Worm (Caenorhabditis elegans) whole organism, L4 larva: Measurements from ENCODE around the gene math-37.

ENCODE experiments used
- F10B5.3 ChIP-seq: sonication (generic microtip); optimal IDR thresholded peaks from 2 replicates; lab custom pipeline; 2016; ENCODE audit warnings: mild to moderate bottlenecking, missing genetic modification characterization, missing compliant biosample characterization
- F37D6.2 ChIP-seq: sonication (generic microtip); optimal IDR thresholded peaks from 2 replicates; lab custom pipeline; 2016; ENCODE audit warnings: mild to moderate bottlenecking, missing genetic modification characterization, missing compliant biosample characterization
- F44E2.7 ChIP-seq: fragments of 200-800 bp; sonication (Bioruptor generic); IDR thresholded peaks from 2 replicates; pipeline ENCODE4 v2.1.2; 2022; ENCODE audit warnings: missing genetic modification characterization, missing compliant biosample characterization
- T26A8.4 ChIP-seq: fragments of 200-800 bp; sonication (Bioruptor generic); IDR thresholded peaks from 2 replicates; pipeline ENCODE4 v1.3.6; 2022; ENCODE audit warnings: missing genetic modification characterization, missing compliant biosample characterization
- Y105C5A.15 ChIP-seq: fragments of 200-800 bp; sonication (Bioruptor generic); IDR thresholded peaks from 2 replicates; pipeline ENCODE4 v1.3.6; 2022; ENCODE audit warnings: missing genetic modification characterization, missing compliant biosample characterization
- Y5F2A.4 ChIP-seq: fragments of 200-800 bp; sonication (Bioruptor generic); optimal IDR thresholded peaks from 2 replicates; lab custom pipeline; 2018; ENCODE audit warnings: mild to moderate bottlenecking, missing genetic modification characterization, missing compliant biosample characterization
- Y75B8A.6 ChIP-seq: fragments of 200-800 bp; sonication (Bioruptor generic); IDR thresholded peaks from 2 replicates; pipeline ENCODE4 v1.3.6; 2022; ENCODE audit warnings: missing genetic modification reagents, missing genetic modification characterization, missing compliant biosample characterization
- aha-1 ChIP-seq: fragments of 150-350 bp; peaks from one replicate; lab custom pipeline; 2014; ENCODE audit warnings: missing biosample characterization, missing genetic modification characterization
- arid-1 ChIP-seq: fragments of 200-800 bp; sonication (Bioruptor generic); conservative IDR thresholded peaks from 2 replicates; pipeline ENCODE4 v1.3.6; 2022; ENCODE audit warnings: missing genetic modification reagents, missing genetic modification characterization, missing compliant biosample characterization
- attf-4 ChIP-seq: sonication (generic microtip); optimal IDR thresholded peaks from 3 replicates; lab custom pipeline; 2017; ENCODE audit warnings: missing biosample characterization, missing genetic modification characterization
- ceh-28 ChIP-seq: fragments of 150-350 bp; optimal IDR thresholded peaks from 2 replicates; lab custom pipeline; 2014; ENCODE audit warnings: missing biosample characterization, missing genetic modification reagents, missing genetic modification characterization
- ceh-32 ChIP-seq: sonication (generic microtip); optimal IDR thresholded peaks from 2 replicates; lab custom pipeline; 2016; ENCODE audit warnings: mild to moderate bottlenecking, missing genetic modification characterization, missing compliant biosample characterization; ENCODE audit not compliant: poor library complexity
- ceh-44 ChIP-seq: fragments of 200-800 bp; sonication (Bioruptor generic); IDR thresholded peaks from 2 replicates; pipeline ENCODE4 v1.3.6; 2022; ENCODE audit warnings: missing genetic modification reagents, missing genetic modification characterization, missing compliant biosample characterization
- ceh-62 ChIP-seq: sonication (generic microtip); optimal IDR thresholded peaks from 2 replicates; lab custom pipeline; 2017; ENCODE audit warnings: missing biosample characterization, missing genetic modification characterization
- cey-2 ChIP-seq: sonication (generic microtip); optimal IDR thresholded peaks from 3 replicates; lab custom pipeline; 2017; ENCODE audit warnings: missing genetic modification characterization, mild to moderate bottlenecking, missing compliant biosample characterization, antibody characterized with exemption, borderline replicate concordance; ENCODE audit not compliant: insufficient read depth
- daf-12 ChIP-seq: fragments of 150-350 bp; optimal IDR thresholded peaks from 2 replicates; lab custom pipeline; 2014; ENCODE audit warnings: missing biosample characterization, missing genetic modification reagents, missing genetic modification characterization
- dmd-6 ChIP-seq: fragments of 200-800 bp; sonication (Bioruptor generic); IDR thresholded peaks from 2 replicates; pipeline ENCODE4 v1.3.6; 2022; ENCODE audit warnings: missing genetic modification reagents, missing genetic modification characterization, missing compliant biosample characterization
- duxl-1 ChIP-seq: sonication (generic microtip); optimal IDR thresholded peaks from 2 replicates; lab custom pipeline; 2016; ENCODE audit warnings: mild to moderate bottlenecking, missing genetic modification characterization, moderate library complexity, missing compliant biosample characterization; ENCODE audit not compliant: poor library complexity
- egl-27 ChIP-seq: sonication (generic microtip); optimal IDR thresholded peaks from 3 replicates; lab custom pipeline; 2017; ENCODE audit warnings: missing biosample characterization, missing genetic modification reagents, missing genetic modification characterization
- fos-1 ChIP-seq: fragments of 150-350 bp; optimal IDR thresholded peaks from 2 replicates; lab custom pipeline; 2014; ENCODE audit warnings: missing biosample characterization, missing genetic modification characterization
- gei-8 ChIP-seq: fragments of 200-800 bp; sonication (Bioruptor generic); optimal IDR thresholded peaks from 2 replicates; lab custom pipeline; 2018; ENCODE audit warnings: mild to moderate bottlenecking, missing genetic modification characterization, missing compliant biosample characterization
- hlh-11 ChIP-seq: fragments of 200-800 bp; sonication (Bioruptor generic); optimal IDR thresholded peaks from 2 replicates; lab custom pipeline; 2018; ENCODE audit warnings: mild to moderate bottlenecking, missing genetic modification characterization, missing compliant biosample characterization
- hlh-30 ChIP-seq: sonication (generic microtip); optimal IDR thresholded peaks from 2 replicates; lab custom pipeline; 2017; ENCODE audit warnings: antibody characterized with exemption, mild to moderate bottlenecking, missing genetic modification characterization, missing compliant biosample characterization; ENCODE audit not compliant: insufficient read depth
- lin-13 ChIP-seq: fragments of 150-350 bp; optimal IDR thresholded peaks from 2 replicates; lab custom pipeline; 2014; ENCODE audit warnings: missing biosample characterization, missing genetic modification reagents, missing genetic modification characterization
- lin-29 ChIP-seq: fragments of 200-800 bp; sonication (Bioruptor generic); IDR thresholded peaks from 2 replicates; pipeline ENCODE4 v1.3.6; 2022; ENCODE audit warnings: missing genetic modification reagents, missing genetic modification characterization, missing compliant biosample characterization
- lsy-2 ChIP-seq, 2 experiments: fragments of 150-350 bp in 1 of 2; sonication (generic microtip) in 1 of 2; optimal IDR thresholded peaks; 2 replicates each; lab custom pipeline; 2014 to 2017; ENCODE audit warnings: missing biosample characterization in 2 of 2, missing genetic modification characterization in 2 of 2
- madf-5 ChIP-seq, 2 experiments: fragments of 200-800 bp; sonication (Bioruptor generic); IDR thresholded peaks; 2 replicates each; pipeline ENCODE4 v1.3.6; 2022; ENCODE audit warnings: missing compliant biosample characterization in 2 of 2, missing genetic modification characterization in 2 of 2
- madf-9 ChIP-seq: fragments of 200-800 bp; sonication (Bioruptor generic); conservative IDR thresholded peaks from 2 replicates; pipeline ENCODE4 v1.3.6; 2022; ENCODE audit warnings: missing genetic modification reagents, missing genetic modification characterization, missing compliant biosample characterization
- mdl-1 ChIP-seq, 2 experiments: fragments of 150-350 bp in 1 of 2; sonication (generic microtip) in 1 of 2; optimal IDR thresholded peaks; 2 replicates each; lab custom pipeline; 2014 to 2017; ENCODE audit warnings: missing biosample characterization in 2 of 2, missing genetic modification characterization in 2 of 2
- mes-2 ChIP-seq: sonication (generic microtip); optimal IDR thresholded peaks from 2 replicates; lab custom pipeline; 2016; ENCODE audit warnings: missing genotype, mild to moderate bottlenecking, missing genetic modification characterization, missing compliant biosample characterization; ENCODE audit not compliant: poor library complexity, severe bottlenecking
- nhr-10 ChIP-seq: fragments of 150-350 bp; optimal IDR thresholded peaks from 2 replicates; lab custom pipeline; 2014; ENCODE audit warnings: missing biosample characterization, missing genetic modification characterization
- nhr-11 ChIP-seq: fragments of 150-350 bp; optimal IDR thresholded peaks from 2 replicates; lab custom pipeline; 2014; ENCODE audit warnings: missing biosample characterization, missing genetic modification characterization
- nhr-42 ChIP-seq: fragments of 200-800 bp; sonication (Bioruptor generic); IDR thresholded peaks from 2 replicates; pipeline ENCODE4 v1.3.6; 2022; ENCODE audit warnings: missing genetic modification characterization, missing compliant biosample characterization
- nhr-77 ChIP-seq: fragments of 150-350 bp; optimal IDR thresholded peaks from 2 replicates; lab custom pipeline; 2014; ENCODE audit warnings: missing biosample characterization, missing genetic modification characterization
- php-3 ChIP-seq: fragments of 200-800 bp; sonication (Bioruptor generic); IDR thresholded peaks from 2 replicates; pipeline ENCODE4 v1.3.6; 2022; ENCODE audit warnings: missing genetic modification reagents, missing genetic modification characterization, missing compliant biosample characterization
- rbr-2 ChIP-seq: sonication (generic microtip); optimal IDR thresholded peaks from 2 replicates; lab custom pipeline; 2016; ENCODE audit warnings: missing genotype, missing genetic modification characterization, missing compliant biosample characterization
- tag-97 ChIP-seq: fragments of 200-800 bp; sonication (Bioruptor generic); IDR thresholded peaks from 2 replicates; pipeline ENCODE4 v1.3.6; 2022; ENCODE audit warnings: missing genetic modification characterization, missing compliant biosample characterization
- unc-62 ChIP-seq, 3 experiments: fragments of 150-350 bp in 1 of 3; sonication (generic microtip); optimal IDR thresholded peaks in 2 of 3; peaks in 1 of 3; 1 replicate in 1 of 3; 2 replicates in 2 of 3; lab custom pipeline; 2014 to 2017; ENCODE audit warnings: missing biosample characterization in 3 of 3, missing genetic modification characterization in 3 of 3, missing genetic modification reagents in 3 of 3, missing genotype in 1 of 3
- zfp-2 ChIP-seq: sonication (generic microtip); optimal IDR thresholded peaks from 2 replicates; lab custom pipeline; 2016; ENCODE audit warnings: mild to moderate bottlenecking, missing genetic modification characterization, missing compliant biosample characterization
- zip-11 ChIP-seq: fragments of 200-800 bp; sonication (Bioruptor generic); IDR thresholded peaks from 2 replicates; pipeline ENCODE4 v1.3.6; 2022; ENCODE audit warnings: missing genetic modification characterization, missing compliant biosample characterization
- ztf-11 ChIP-seq: fragments of 150-350 bp; optimal IDR thresholded peaks from 2 replicates; lab custom pipeline; 2014; ENCODE audit warnings: missing biosample characterization, missing genetic modification characterization

The math-37 gene

ce11 chrII:2116794-2117193, 5.2 kb downstream of the math-37 start, which contains the start of gene srh-195:
TSS of gene srh-195 (minus strand) at chrII:2116894.
- TF ChIP-seq mes-2 (tag; lab: Kevin White, UChicago) (no peak), ztf-11 (tag; lab: Kevin White, UChicago) (no peak), rbr-2 (no peak), tag-97 (no peak), Y105C5A.15 (GFP tag; lab: Robert Waterston, UW) (no peak), egl-27 (tag; lab: Kevin White, UChicago) (no peak), madf-9 (GFP tag; lab: Robert Waterston, UW) (no peak), F44E2.7 (GFP tag; lab: Robert Waterston, UW) (no peak), lsy-2 (tag; optimal IDR thresholded peaks at IDR 0.05; lab: Kevin White, UChicago) (no peak), hlh-11 (tag; lab: Kevin White, UChicago) (no peak), ceh-62 (tag; lab: Kevin White, UChicago) (no peak), zip-11 (GFP tag; lab: Robert Waterston, UW) (no peak), Y75B8A.6 (GFP tag; lab: Robert Waterston, UW) (no peak), daf-12 (tag; lab: Kevin White, UChicago) (no peak), ceh-32 (tag; lab: Kevin White, UChicago) (no peak)

- TF ChIP-seq arid-1 (GFP tag; lab: Robert Waterston, UW) (no peak), unc-62 (GFP tag; optimal IDR thresholded peaks at IDR 0.05 in 1 of 2; lab: Kevin White, UChicago) (no peak), unc-62 (tag; optimal IDR thresholded peaks at IDR 0.05; lab: Kevin White, UChicago) (no peak), F10B5.3 (tag; lab: Kevin White, UChicago) (no peak), aha-1 (tag; lab: Kevin White, UChicago) (peak; percentile 90)
Observed at ce11 chrII:2114488-2114887, 7.5 kb downstream of the math-37 start.

DNA sequence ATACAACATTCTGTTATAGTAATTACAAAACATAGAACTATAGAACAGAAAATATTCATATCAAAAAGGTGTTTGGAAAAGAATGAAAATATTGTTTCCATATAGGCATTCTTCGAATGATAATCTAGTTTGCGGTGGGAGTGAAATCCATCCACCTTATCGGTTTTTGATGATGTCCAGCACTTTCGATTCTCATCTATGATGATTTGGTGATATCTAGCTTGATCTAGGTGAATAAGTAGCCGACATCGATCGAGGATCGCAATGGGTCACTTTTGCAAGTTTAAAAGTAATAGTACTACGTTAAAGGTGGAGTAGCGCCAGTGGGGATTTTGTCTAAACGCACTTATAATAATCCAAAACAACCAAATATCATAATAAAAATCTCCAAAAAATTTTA, 9.0 kb downstream of the math-37 start, which contains the start of gene R52.6:
Gene R52.6 (minus strand): TSS at position 101 of the 400 bp plus-strand sequence.
- TF ChIP-seq Y5F2A.4 (GFP tag; lab: Kevin White, UChicago): no peak
- no peak for TF ChIP-seq fos-1
- no peak for TF ChIP-seq T26A8.4
- TF ChIP-seq lin-29 (GFP tag; lab: Robert Waterston, UW): no peak
- no peak for TF ChIP-seq F37D6.2 (tag; lab: Kevin White, UChicago)
- no peak for TF ChIP-seq tag-97
- TF ChIP-seq zip-11 (GFP tag; lab: Robert Waterston, UW): no peak
- no peak for TF ChIP-seq F44E2.7 (GFP tag; lab: Robert Waterston, UW)
- TF ChIP-seq attf-4 (tag; lab: Kevin White, UChicago): no peak
- no peak for TF ChIP-seq madf-9 (GFP tag; lab: Robert Waterston, UW)
- TF ChIP-seq, all 104 proteins: peak for 0

DNA sequence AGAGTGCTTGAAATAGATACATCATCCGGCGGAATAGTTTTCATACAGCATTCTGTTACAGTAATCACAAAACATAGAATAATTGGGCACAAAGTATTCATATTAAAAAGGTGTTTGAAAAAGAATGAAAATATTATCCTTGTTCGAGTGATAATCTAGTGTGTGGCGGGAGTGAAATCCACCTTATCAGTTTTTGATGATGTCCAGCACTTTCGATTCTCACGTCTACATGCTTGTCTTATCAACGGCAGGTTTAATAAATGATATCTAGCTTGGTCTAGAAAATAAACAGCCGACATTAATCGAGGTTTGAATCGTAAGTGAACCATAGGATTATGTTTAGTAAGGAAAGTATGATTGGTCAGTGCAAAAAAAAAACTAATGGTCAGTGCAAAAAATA, 12.0 kb downstream of the math-37 start, which contains the start of gene R52.5:
Gene R52.5 (minus strand): TSS at position 101 of the 400 bp plus-strand sequence.
- TF ChIP-seq duxl-1 (tag; lab: Kevin White, UChicago): no peak
- TF ChIP-seq zip-11 (GFP tag; lab: Robert Waterston, UW): no peak
- TF ChIP-seq lin-13 (GFP tag; lab: Kevin White, UChicago): no peak

DNA sequence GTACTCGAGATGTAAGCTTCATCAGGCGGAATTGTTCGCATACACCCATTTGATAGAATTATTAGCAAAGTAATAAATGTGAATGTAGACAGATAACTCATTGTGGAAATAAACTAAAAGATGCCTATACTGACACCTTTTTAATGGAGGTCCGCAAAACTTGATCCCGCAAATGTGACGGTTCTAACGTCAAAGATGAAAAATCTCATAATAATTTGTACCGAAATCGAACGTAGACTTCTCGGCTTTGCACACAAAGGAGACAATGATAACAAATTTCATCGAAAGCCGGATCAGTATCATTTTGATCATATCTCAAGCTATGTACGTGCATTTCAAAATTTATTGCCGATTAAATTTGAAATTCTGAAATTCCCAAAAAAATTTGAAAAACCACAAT, 13.7 kb downstream of the math-37 start, which contains the start of gene R52.4:
Gene R52.4 (minus strand): TSS at position 101 of the 400 bp plus-strand sequence.
- TF ChIP-seq madf-9 (GFP tag; lab: Robert Waterston, UW): no peak
- no peak for TF ChIP-seq lin-29 (GFP tag; lab: Robert Waterston, UW)
- TF ChIP-seq madf-5 (GFP tag; IDR thresholded peaks at IDR 0.05; lab: Robert Waterston, UW): no peak
- TF ChIP-seq daf-12 (tag; lab: Kevin White, UChicago): no peak
- TF ChIP-seq ceh-44: no peak
- no peak for TF ChIP-seq zfp-2
- TF ChIP-seq lsy-2 (tag; optimal IDR thresholded peaks at IDR 0.05; lab: Kevin White, UChicago): no peak
- TF ChIP-seq cey-2 (tag; lab: Kevin White, UChicago): no peak
- TF ChIP-seq nhr-77 (tag; lab: Kevin White, UChicago): no peak
- no peak for TF ChIP-seq php-3 (GFP tag; lab: Robert Waterston, UW)
- no peak for TF ChIP-seq rbr-2
- no peak for TF ChIP-seq gei-8 (GFP tag; lab: Kevin White, UChicago)
- TF ChIP-seq dmd-6 (GFP tag; lab: Robert Waterston, UW): no peak
- no peak for TF ChIP-seq ceh-28
- no peak for TF ChIP-seq mdl-1 (tag; optimal IDR thresholded peaks at IDR 0.05; lab: Kevin White, UChicago)
- TF ChIP-seq nhr-11 (tag; lab: Kevin White, UChicago): no peak
- TF ChIP-seq nhr-42 (GFP tag; lab: Robert Waterston, UW): no peak
- no peak for TF ChIP-seq hlh-30 (tag; lab: Kevin White, UChicago)
- no peak for TF ChIP-seq nhr-10 (tag; lab: Kevin White, UChicago)
